Fruit fly (Drosophila melanogaster) whole organism, embryonic: ENCODE measurements around the gene CG32052.
A peak's percentile ranks its signal among the peaks of the same experiment; 100 is the strongest.

ENCODE experiments used
- B-H1 ChIP-seq: fragments of 200-800 bp; sonication (Bioruptor generic); IDR thresholded peaks from 3 replicates; pipeline ENCODE4 v1.3.6; 2022; ENCODE audit warnings: missing biosample characterization, missing genetic modification characterization
- CG10267 ChIP-seq: fragments of 200-800 bp; sonication (Bioruptor generic); optimal IDR thresholded peaks from 2 replicates; lab custom pipeline; 2018; ENCODE audit warnings: missing biosample characterization, mild to moderate bottlenecking, missing genetic modification characterization, moderate library complexity
- CG10462 ChIP-seq: fragments of 200-800 bp; sonication (Bioruptor generic); optimal IDR thresholded peaks from 2 replicates; lab custom pipeline; 2016; ENCODE audit warnings: missing biosample characterization, missing genetic modification characterization
- CG11247 ChIP-seq: fragments of 200-800 bp; sonication (Bioruptor generic); IDR thresholded peaks from 2 replicates; pipeline ENCODE4 v1.3.6; 2022; ENCODE audit warnings: missing biosample characterization, missing genetic modification characterization
- CG1233 ChIP-seq: fragments of 200-800 bp; sonication (Bioruptor generic); optimal IDR thresholded peaks from 4 replicates; lab custom pipeline; 2018; ENCODE audit warnings: missing biosample characterization, mild to moderate bottlenecking, missing genetic modification characterization
- CG13624 ChIP-seq: fragments of 200-800 bp; sonication (Bioruptor generic); optimal IDR thresholded peaks from 2 replicates; lab custom pipeline; 2016; ENCODE audit warnings: missing biosample characterization, missing genetic modification characterization
- CG13775 ChIP-seq: fragments of 200-800 bp; sonication (Bioruptor generic); optimal IDR thresholded peaks from 3 replicates; lab custom pipeline; 2017; ENCODE audit warnings: missing biosample characterization, mild to moderate bottlenecking, missing genetic modification characterization
- CG1529 ChIP-seq: fragments of 200-800 bp; sonication (Bioruptor generic); optimal IDR thresholded peaks from 3 replicates; lab custom pipeline; 2018; ENCODE audit warnings: missing biosample characterization, missing genetic modification characterization
- CG17359 ChIP-seq: fragments of 200-800 bp; sonication (Bioruptor generic); optimal IDR thresholded peaks from 3 replicates; lab custom pipeline; 2018; ENCODE audit warnings: missing biosample characterization, mild to moderate bottlenecking, missing genetic modification characterization, moderate library complexity
- CG17829 ChIP-seq: fragments of 200-800 bp; optimal IDR thresholded peaks from 2 replicates; lab custom pipeline; 2019; ENCODE audit warnings: missing biosample characterization, mild to moderate bottlenecking, missing genetic modification characterization, moderate library complexity
- CG1792 ChIP-seq: fragments of 200-800 bp; sonication (Bioruptor generic); optimal IDR thresholded peaks from 2 replicates; lab custom pipeline; 2016; ENCODE audit warnings: missing biosample characterization, missing genetic modification characterization
- CG18476 ChIP-seq: fragments of 200-800 bp; sonication (Bioruptor generic); optimal IDR thresholded peaks from 2 replicates; lab custom pipeline; 2016; ENCODE audit warnings: missing biosample characterization, mild to moderate bottlenecking, missing genetic modification characterization
- CG2116 ChIP-seq: fragments of 200-800 bp; sonication (Bioruptor generic); optimal IDR thresholded peaks from 3 replicates; lab custom pipeline; 2018; ENCODE audit warnings: missing biosample characterization, mild to moderate bottlenecking, missing genetic modification characterization
- CG2712 ChIP-seq: fragments of 200-800 bp; optimal IDR thresholded peaks from 3 replicates; lab custom pipeline; 2019; ENCODE audit warnings: missing biosample characterization, mild to moderate bottlenecking, missing genetic modification characterization, moderate library complexity
- CG30403 ChIP-seq: fragments of 200-800 bp; sonication (Bioruptor generic); optimal IDR thresholded peaks from 3 replicates; lab custom pipeline; 2016; ENCODE audit warnings: missing biosample characterization, missing genetic modification characterization
- CG3726 ChIP-seq: fragments of 200-800 bp; sonication (Bioruptor generic); IDR thresholded peaks from 3 replicates; pipeline ENCODE4, ENCODE4 v1.3.6; 2022; ENCODE audit warnings: missing biosample characterization, missing genetic modification characterization
- CG5245 ChIP-seq: fragments of 200-800 bp; sonication (Bioruptor generic); optimal IDR thresholded peaks from 3 replicates; lab custom pipeline; 2016; ENCODE audit warnings: missing biosample characterization, missing genetic modification characterization
- CG6175 ChIP-seq: fragments of 200-800 bp; sonication (Bioruptor generic); IDR thresholded peaks from 3 replicates; pipeline ENCODE4 v1.3.6; 2022; ENCODE audit warnings: missing biosample characterization, missing genetic modification characterization
- CG6654 ChIP-seq: fragments of 200-800 bp; sonication (Bioruptor generic); optimal IDR thresholded peaks from 2 replicates; lab custom pipeline; 2017; ENCODE audit warnings: missing biosample characterization, mild to moderate bottlenecking, missing genetic modification characterization
- CG7928 ChIP-seq: fragments of 200-800 bp; sonication (Bioruptor generic); optimal IDR thresholded peaks from 2 replicates; lab custom pipeline; 2017; ENCODE audit warnings: missing biosample characterization, mild to moderate bottlenecking, missing genetic modification characterization
- CG7987 ChIP-seq: fragments of 200-800 bp; sonication (Bioruptor generic); optimal IDR thresholded peaks from 2 replicates; lab custom pipeline; 2018; ENCODE audit warnings: missing biosample characterization, mild to moderate bottlenecking, missing genetic modification characterization, moderate library complexity
- CG8388 ChIP-seq: fragments of 200-800 bp; sonication (Bioruptor generic); optimal IDR thresholded peaks from 2 replicates; lab custom pipeline; 2019; ENCODE audit warnings: missing biosample characterization, mild to moderate bottlenecking, missing genetic modification characterization, moderate library complexity
- CG8924 ChIP-seq: fragments of 200-800 bp; optimal IDR thresholded peaks from 3 replicates; lab custom pipeline; 2019; ENCODE audit warnings: missing biosample characterization, mild to moderate bottlenecking, missing genetic modification characterization, moderate library complexity
- Dbx ChIP-seq: fragments of 200-800 bp; sonication (Bioruptor generic); IDR thresholded peaks from 3 replicates; pipeline ENCODE4 v1.3.6; 2022; ENCODE audit warnings: missing biosample characterization, missing genetic modification characterization
- Ets65A ChIP-seq: fragments of 200-800 bp; sonication (Bioruptor generic); peaks from one replicate; lab custom pipeline; 2016; ENCODE audit warnings: missing biosample characterization, missing genetic modification characterization
- Gsc ChIP-seq: fragments of 200-800 bp; sonication (Bioruptor generic); IDR thresholded peaks from 2 replicates; pipeline ENCODE4 v1.3.6; 2022; ENCODE audit warnings: missing biosample characterization, missing genetic modification characterization
- H2.0 ChIP-seq: fragments of 200-800 bp; sonication (Bioruptor generic); IDR thresholded peaks from 2 replicates; pipeline ENCODE4 v1.3.6; 2022; ENCODE audit warnings: missing biosample characterization, missing genetic modification characterization
- Hand ChIP-seq: fragments of 200-800 bp; sonication (Bioruptor generic); optimal IDR thresholded peaks from 2 replicates; lab custom pipeline; 2017; ENCODE audit warnings: mild to moderate bottlenecking, missing biosample characterization, missing genetic modification reagents, missing genetic modification characterization
- Hr39 ChIP-seq: fragments of >200 bp; optimal IDR thresholded peaks from 2 replicates; lab custom pipeline; 2017
- Hr78 ChIP-seq, 2 experiments: fragments of 200-800 bp in 1 of 2; fragments of >200 bp in 1 of 2; sonication (Bioruptor generic) in 1 of 2; optimal IDR thresholded peaks; 2 replicates each; lab custom pipeline; 2017 to 2019; ENCODE audit warnings: missing biosample characterization in 2 of 2, missing genetic modification characterization in 2 of 2, mild to moderate bottlenecking in 1 of 2, moderate library complexity in 1 of 2
- Lpt ChIP-seq: fragments of >200 bp; optimal IDR thresholded peaks from 2 replicates; lab custom pipeline; 2018; ENCODE audit warnings: missing biosample characterization, missing genetic modification characterization
- NC2α ChIP-seq: fragments of 200-800 bp; sonication (Bioruptor generic); optimal IDR thresholded peaks from 2 replicates; lab custom pipeline; 2016; ENCODE audit warnings: missing biosample characterization, missing genetic modification characterization
- Pdp1 ChIP-seq, 2 experiments: fragments of 200-800 bp; sonication (Bioruptor generic); optimal IDR thresholded peaks; 3 replicates each; lab custom pipeline; 2016; ENCODE audit warnings: missing biosample characterization in 2 of 2, missing genetic modification characterization in 2 of 2, mild to moderate bottlenecking in 1 of 2, moderate library complexity in 1 of 2
- Ptx1 ChIP-seq: fragments of 200-800 bp; sonication (Bioruptor generic); IDR thresholded peaks from 2 replicates; pipeline ENCODE4 v1.3.6; 2022; ENCODE audit warnings: missing biosample characterization, missing genetic modification characterization
- Sox100B ChIP-seq: fragments of 200-800 bp; sonication (Bioruptor generic); optimal IDR thresholded peaks from 3 replicates; lab custom pipeline; 2018; ENCODE audit warnings: missing biosample characterization, mild to moderate bottlenecking, missing genetic modification characterization
- Taf1 ChIP-seq: fragments of 200-800 bp; sonication (Bioruptor generic); IDR thresholded peaks from 2 replicates; pipeline ENCODE4 v1.3.6; 2022; ENCODE audit warnings: missing biosample characterization, missing genetic modification characterization
- amos ChIP-seq: fragments of 200-800 bp; sonication (Bioruptor generic); IDR thresholded peaks from 2 replicates; pipeline ENCODE4 v1.3.6; 2022; ENCODE audit warnings: missing biosample characterization, missing genetic modification characterization; ENCODE audit not compliant: partially characterized antibody
- ap ChIP-seq: fragments of 200-800 bp; sonication (Bioruptor generic); IDR thresholded peaks from 2 replicates; pipeline ENCODE4 v1.3.6; 2022; ENCODE audit warnings: missing biosample characterization, missing genetic modification characterization
- az2 ChIP-seq: fragments of 200-800 bp; sonication (Bioruptor generic); optimal IDR thresholded peaks from 3 replicates; lab custom pipeline; 2016; ENCODE audit warnings: missing biosample characterization, missing genetic modification characterization
- br ChIP-seq: fragments of >200 bp; optimal IDR thresholded peaks from 2 replicates; lab custom pipeline; 2017
- caup ChIP-seq: fragments of 200-800 bp; sonication (Bioruptor generic); optimal IDR thresholded peaks from 3 replicates; lab custom pipeline; 2017; ENCODE audit warnings: missing biosample characterization, mild to moderate bottlenecking, missing genetic modification characterization, moderate library complexity; ENCODE audit not compliant: severe bottlenecking
- dan ChIP-seq: fragments of 200-800 bp; sonication (Bioruptor generic); IDR thresholded peaks from 2 replicates; pipeline ENCODE4 v1.3.6; 2022; ENCODE audit warnings: missing biosample characterization, missing genetic modification characterization
- dmrt99B ChIP-seq: fragments of 200-800 bp; sonication (Bioruptor generic); optimal IDR thresholded peaks from 2 replicates; lab custom pipeline; 2018; ENCODE audit warnings: missing biosample characterization, mild to moderate bottlenecking, missing genetic modification characterization, moderate library complexity
- exex ChIP-seq: fragments of 200-800 bp; sonication (Bioruptor generic); optimal IDR thresholded peaks from 4 replicates; lab custom pipeline; 2018; ENCODE audit warnings: missing biosample characterization, mild to moderate bottlenecking, missing genetic modification characterization, moderate library complexity
- fd3F ChIP-seq: fragments of 200-800 bp; sonication (Bioruptor generic); optimal IDR thresholded peaks from 2 replicates; lab custom pipeline; 2018; ENCODE audit warnings: missing biosample characterization, mild to moderate bottlenecking, missing genetic modification characterization, moderate library complexity
- fd96Cb ChIP-seq: fragments of 200-800 bp; sonication (Bioruptor generic); optimal IDR thresholded peaks from 2 replicates; lab custom pipeline; 2018; ENCODE audit warnings: missing biosample characterization, mild to moderate bottlenecking, missing genetic modification characterization, moderate library complexity
- gro ChIP-seq: fragments of 200-800 bp; sonication (Bioruptor generic); optimal IDR thresholded peaks from 2 replicates; lab custom pipeline; 2016; ENCODE audit warnings: missing biosample characterization, missing genetic modification characterization
- hth ChIP-seq: fragments of >200 bp; optimal IDR thresholded peaks from 2 replicates; lab custom pipeline; 2017; ENCODE audit warnings: inconsistent platforms
- jing ChIP-seq: fragments of 200-800 bp; sonication (Bioruptor generic); optimal IDR thresholded peaks from 2 replicates; lab custom pipeline; 2018; ENCODE audit warnings: missing biosample characterization, mild to moderate bottlenecking, missing genetic modification characterization
- onecut ChIP-seq: fragments of 200-800 bp; sonication (Bioruptor generic); IDR thresholded peaks from 2 replicates; pipeline ENCODE4 v1.3.6; 2022; ENCODE audit warnings: missing biosample characterization, missing genetic modification characterization
- salm ChIP-seq: fragments of 200-800 bp; sonication (Bioruptor generic); optimal IDR thresholded peaks from 2 replicates; lab custom pipeline; 2018; ENCODE audit warnings: missing biosample characterization, mild to moderate bottlenecking, missing genetic modification characterization
- sob ChIP-seq: fragments of 200-800 bp; sonication (Bioruptor generic); IDR thresholded peaks from 2 replicates; pipeline ENCODE4 v1.3.6; 2022; ENCODE audit warnings: missing biosample characterization, missing genetic modification characterization
- sr ChIP-seq: fragments of 200-800 bp; sonication (Bioruptor generic); IDR thresholded peaks from 3 replicates; pipeline ENCODE4 v1.3.6; 2022; ENCODE audit warnings: missing biosample characterization, missing genetic modification characterization
- ssp ChIP-seq: fragments of 200-800 bp; sonication (Bioruptor generic); IDR thresholded peaks from 2 replicates; pipeline ENCODE4 v1.3.6; 2022; ENCODE audit warnings: missing biosample characterization, missing genetic modification characterization

The CG32052 gene

dm6 chr3L:9742342-9742741, 44.5 kb upstream of the CG32052 start (continued):
- TF ChIP-seq CG6654 (GFP tag; lab: Kevin White, UChicago), result no peak
- TF ChIP-seq CG2116 (GFP tag; lab: Kevin White, UChicago), result no peak
- peak; percentile 3 for TF ChIP-seq dmrt99B
- TF ChIP-seq CG8388 (GFP tag; lab: Kevin White, UChicago), result no peak
- TF ChIP-seq dan (GFP tag; lab: Robert Waterston, UW), result no peak
- no peak for TF ChIP-seq Lpt (GFP tag; lab: Kevin White, UChicago)
- no peak for TF ChIP-seq H2.0 (GFP tag; lab: Robert Waterston, UW)
- no peak for TF ChIP-seq CG1233
- no peak for TF ChIP-seq CG7928 (GFP tag; lab: Kevin White, UChicago)
- no peak for TF ChIP-seq Hand (GFP tag; lab: Kevin White, UChicago)
- no peak for TF ChIP-seq Hr78 (GFP tag; optimal IDR thresholded peaks at IDR 0.05; lab: Kevin White, UChicago)
- TF ChIP-seq B-H1 (GFP tag; lab: Robert Waterston, UW), result no peak
- TF ChIP-seq jing (GFP tag; lab: Kevin White, UChicago), result no peak
- no peak for TF ChIP-seq Gsc
- no peak for TF ChIP-seq hth (lab: Kevin White, UChicago)
- TF ChIP-seq sr (GFP tag; lab: Robert Waterston, UW), result no peak
- no peak for TF ChIP-seq CG17359 (tag; lab: Kevin White, UChicago)
- TF ChIP-seq onecut (GFP tag; lab: Robert Waterston, UW), result no peak
- TF ChIP-seq Dbx (GFP tag; lab: Robert Waterston, UW), result no peak
- TF ChIP-seq CG17829, result peak; percentile 18
- peak; percentile 6 for TF ChIP-seq fd96Cb (tag; lab: Kevin White, UChicago)
- no peak for TF ChIP-seq fd3F (GFP tag; lab: Kevin White, UChicago)
- TF ChIP-seq ap (GFP tag; lab: Robert Waterston, UW), result no peak
- TF ChIP-seq NC2α (GFP tag; lab: Kevin White, UChicago), result no peak
- TF ChIP-seq Ptx1, result no peak
- no peak for TF ChIP-seq CG1792 (GFP tag; lab: Kevin White, UChicago)
- no peak for TF ChIP-seq CG11247
- no peak for TF ChIP-seq Hr39 (lab: Kevin White, UChicago)
- TF ChIP-seq CG5245 (GFP tag; lab: Kevin White, UChicago), result no peak
- no peak for TF ChIP-seq CG10462
- no peak for TF ChIP-seq br (lab: Kevin White, UChicago)
- TF ChIP-seq salm (tag; lab: Kevin White, UChicago), result no peak
- TF ChIP-seq CG3726 (GFP tag; lab: Robert Waterston, UW), result no peak
- TF ChIP-seq amos (GFP tag; lab: Robert Waterston, UW), result no peak
- TF ChIP-seq Ets65A (GFP tag; lab: Kevin White, UChicago), result no peak
- no peak for TF ChIP-seq CG13775 (GFP tag; lab: Kevin White, UChicago)
- TF ChIP-seq Taf1 (GFP tag; lab: Robert Waterston, UW), result no peak
- peak; percentile 1 for TF ChIP-seq Sox100B
- no peak for TF ChIP-seq caup (GFP tag; lab: Kevin White, UChicago)
- no peak for TF ChIP-seq ssp (GFP tag; lab: Robert Waterston, UW)
- no peak for TF ChIP-seq az2
- TF ChIP-seq exex (tag; lab: Kevin White, UChicago), result no peak
- TF ChIP-seq CG30403 (GFP tag; lab: Kevin White, UChicago), result no peak
- no peak for TF ChIP-seq CG1529 (GFP tag; lab: Kevin White, UChicago)
- no peak for TF ChIP-seq CG6175 (GFP tag; lab: Robert Waterston, UW)
- no peak for TF ChIP-seq CG18476 (GFP tag; lab: Kevin White, UChicago)
- TF ChIP-seq sob (GFP tag; lab: Robert Waterston, UW), result no peak
- TF ChIP-seq gro (GFP tag; lab: Kevin White, UChicago), result no peak
- TF ChIP-seq CG10267 (tag; lab: Kevin White, UChicago), result no peak
- TF ChIP-seq CG7987 (GFP tag; lab: Kevin White, UChicago), result no peak
- no peak for TF ChIP-seq CG8924 (tag; lab: Kevin White, UChicago)
- no peak for TF ChIP-seq CG13624 (GFP tag; lab: Kevin White, UChicago)
- peak; percentile 40 for TF ChIP-seq CG2712 (tag; lab: Kevin White, UChicago)
- TF ChIP-seq Pdp1 (GFP tag; optimal IDR thresholded peaks at IDR 0.05; lab: Kevin White, UChicago), result no peak
